Fruit fly (Drosophila melanogaster) whole organism, embryonic: ENCODE data around the gene PhKgamma.

Experiments used
- ATbp ChIP-seq: fragments of 200-800 bp; sonication (Bioruptor generic); optimal IDR thresholded peaks from 2 replicates; lab custom pipeline; 2017; ENCODE audit warnings: missing biosample characterization, mild to moderate bottlenecking, missing genetic modification characterization, missing genetic modification reagents
- CG10267 ChIP-seq: fragments of 200-800 bp; sonication (Bioruptor generic); optimal IDR thresholded peaks from 2 replicates; lab custom pipeline; 2018; ENCODE audit warnings: missing biosample characterization, mild to moderate bottlenecking, missing genetic modification characterization, moderate library complexity
- CG11398 ChIP-seq: fragments of 200-800 bp; sonication (Bioruptor generic); optimal IDR thresholded peaks from 2 replicates; lab custom pipeline; 2016; ENCODE audit warnings: missing biosample characterization, missing genetic modification characterization
- CG13775 ChIP-seq: fragments of 200-800 bp; sonication (Bioruptor generic); optimal IDR thresholded peaks from 3 replicates; lab custom pipeline; 2017; ENCODE audit warnings: missing biosample characterization, mild to moderate bottlenecking, missing genetic modification characterization
- CG15011 ChIP-seq: fragments of 200-800 bp; sonication (Bioruptor generic); optimal IDR thresholded peaks from 3 replicates; lab custom pipeline; 2018; ENCODE audit warnings: missing biosample characterization, mild to moderate bottlenecking, missing genetic modification characterization
- CG15514 ChIP-seq: fragments of 200-800 bp; sonication (Bioruptor generic); optimal IDR thresholded peaks from 3 replicates; lab custom pipeline; 2017; ENCODE audit warnings: missing biosample characterization, missing genetic modification characterization, mild to moderate bottlenecking, moderate library complexity, missing genetic modification reagents
- CG15696 ChIP-seq: fragments of 200-800 bp; sonication (Bioruptor generic); optimal IDR thresholded peaks from 2 replicates; lab custom pipeline; 2019; ENCODE audit warnings: missing biosample characterization, mild to moderate bottlenecking, missing genetic modification characterization, moderate library complexity
- CG16779 ChIP-seq: fragments of 200-800 bp; sonication (Bioruptor generic); IDR thresholded peaks from 2 replicates; pipeline ENCODE4 v1.3.6; 2022; ENCODE audit warnings: missing biosample characterization, missing genetic modification characterization
- CG31441 ChIP-seq: fragments of 200-800 bp; sonication (Bioruptor generic); IDR thresholded peaks from 2 replicates; pipeline ENCODE4 v1.3.6; 2022; ENCODE audit warnings: missing biosample characterization, missing genetic modification characterization
- CG32772 ChIP-seq: fragments of 200-800 bp; sonication (Bioruptor generic); IDR thresholded peaks from 2 replicates; pipeline ENCODE4 v1.3.6; 2022; ENCODE audit warnings: missing biosample characterization, missing genetic modification characterization
- CG33557 ChIP-seq: fragments of 200-800 bp; sonication (Bioruptor generic); optimal IDR thresholded peaks from 2 replicates; lab custom pipeline; 2019; ENCODE audit warnings: missing biosample characterization, mild to moderate bottlenecking, missing genetic modification characterization, moderate library complexity
- CG6854 ChIP-seq: fragments of 200-800 bp; sonication (Bioruptor generic); optimal IDR thresholded peaks from 3 replicates; lab custom pipeline; 2017; ENCODE audit warnings: missing biosample characterization, mild to moderate bottlenecking, missing genetic modification characterization
- CG7357 ChIP-seq: fragments of 200-800 bp; sonication (Bioruptor generic); IDR thresholded peaks from 3 replicates; pipeline ENCODE4 v1.3.6; 2022; ENCODE audit warnings: missing biosample characterization, missing genetic modification characterization
- CG7786 ChIP-seq: fragments of 200-800 bp; sonication (Bioruptor generic); optimal IDR thresholded peaks from 2 replicates; lab custom pipeline; 2016; ENCODE audit warnings: missing biosample characterization, missing genetic modification characterization
- CTCF ChIP-seq: fragments of 200-800 bp; sonication (Bioruptor generic); optimal IDR thresholded peaks from 2 replicates; lab custom pipeline; 2017; ENCODE audit warnings: missing biosample characterization, mild to moderate bottlenecking, missing genetic modification characterization, moderate library complexity
- Dbx ChIP-seq: fragments of 200-800 bp; sonication (Bioruptor generic); IDR thresholded peaks from 3 replicates; pipeline ENCODE4 v1.3.6; 2022; ENCODE audit warnings: missing biosample characterization, missing genetic modification characterization
- Doc2 ChIP-seq: fragments of 200-800 bp; sonication (Bioruptor generic); IDR thresholded peaks from 2 replicates; pipeline ENCODE4 v1.3.6; 2022; ENCODE audit warnings: missing biosample characterization, missing genetic modification characterization
- Dref ChIP-seq: fragments of 200-800 bp; sonication (Bioruptor generic); IDR thresholded peaks from 2 replicates; pipeline ENCODE4 v1.3.6; 2022; ENCODE audit warnings: missing biosample characterization, missing genetic modification characterization
- E2f2 ChIP-seq: fragments of 200-800 bp; sonication (Bioruptor generic); IDR thresholded peaks from 2 replicates; pipeline ENCODE4 v1.3.6; 2022; ENCODE audit warnings: missing biosample characterization, missing genetic modification characterization
- Gsc ChIP-seq: fragments of 200-800 bp; sonication (Bioruptor generic); IDR thresholded peaks from 2 replicates; pipeline ENCODE4 v1.3.6; 2022; ENCODE audit warnings: missing biosample characterization, missing genetic modification characterization
- NfI ChIP-seq: fragments of 200-800 bp; sonication (Bioruptor generic); optimal IDR thresholded peaks from 3 replicates; lab custom pipeline; 2018; ENCODE audit warnings: missing biosample characterization, mild to moderate bottlenecking, missing genetic modification characterization, moderate library complexity
- Sry-β ChIP-seq: fragments of 200-800 bp; sonication (Bioruptor generic); optimal IDR thresholded peaks from 2 replicates; lab custom pipeline; 2018; ENCODE audit warnings: missing biosample characterization, mild to moderate bottlenecking, missing genetic modification characterization, moderate library complexity
- Vsx1 ChIP-seq: fragments of 200-800 bp; sonication (Bioruptor generic); optimal IDR thresholded peaks from 2 replicates; lab custom pipeline; 2017; ENCODE audit warnings: missing biosample characterization, mild to moderate bottlenecking, missing genetic modification characterization, missing genetic modification reagents
- Xrp1 ChIP-seq: fragments of 200-800 bp; sonication (Bioruptor generic); IDR thresholded peaks from 2 replicates; pipeline ENCODE4 v1.3.6; 2022; ENCODE audit warnings: missing biosample characterization, missing genetic modification characterization
- abd-A ChIP-seq: fragments of 200-800 bp; sonication (Bioruptor generic); optimal IDR thresholded peaks from 3 replicates; lab custom pipeline; 2019; ENCODE audit warnings: missing biosample characterization, mild to moderate bottlenecking, missing genetic modification characterization, moderate library complexity
- ash1 ChIP-seq: fragments of 200-800 bp; sonication (Bioruptor generic); optimal IDR thresholded peaks from 2 replicates; lab custom pipeline; 2018; ENCODE audit warnings: missing biosample characterization, mild to moderate bottlenecking, missing genetic modification characterization
- bigmax ChIP-seq: fragments of 200-800 bp; sonication (Bioruptor generic); optimal IDR thresholded peaks from 2 replicates; lab custom pipeline; 2018; ENCODE audit warnings: missing biosample characterization, mild to moderate bottlenecking, missing genetic modification characterization
- bsh ChIP-seq, 2 experiments: fragments of 200-800 bp; sonication (Bioruptor generic); optimal IDR thresholded peaks; 2 replicates each; lab custom pipeline; 2017 to 2018; ENCODE audit warnings: mild to moderate bottlenecking in 2 of 2, missing biosample characterization in 2 of 2, missing genetic modification characterization in 2 of 2, moderate library complexity in 1 of 2
- cato ChIP-seq: fragments of 200-800 bp; sonication (Bioruptor generic); optimal IDR thresholded peaks from 2 replicates; lab custom pipeline; 2016; ENCODE audit warnings: missing biosample characterization, missing genetic modification characterization, borderline replicate concordance
- da ChIP-seq: fragments of 200-800 bp; sonication (Bioruptor generic); optimal IDR thresholded peaks from 2 replicates; lab custom pipeline; 2016; ENCODE audit warnings: missing biosample characterization, missing genetic modification characterization
- danr ChIP-seq: fragments of 200-800 bp; sonication (Bioruptor generic); IDR thresholded peaks from 2 replicates; pipeline ENCODE4 v1.3.6; 2022; ENCODE audit warnings: missing biosample characterization, missing genetic modification characterization
- disco-r ChIP-seq: fragments of 200-800 bp; sonication (Bioruptor generic); optimal IDR thresholded peaks from 2 replicates; lab custom pipeline; 2016; ENCODE audit warnings: missing biosample characterization, missing genetic modification characterization
- emc ChIP-seq: fragments of 200-800 bp; sonication (Bioruptor generic); optimal IDR thresholded peaks from 2 replicates; lab custom pipeline; 2016; ENCODE audit warnings: missing biosample characterization, missing genetic modification characterization
- ftz-f1 ChIP-seq: fragments of 200-800 bp; sonication (Bioruptor generic); optimal IDR thresholded peaks from 2 replicates; lab custom pipeline; 2016; ENCODE audit warnings: missing biosample characterization, missing genetic modification characterization
- grn ChIP-seq: fragments of 200-800 bp; sonication (Bioruptor generic); optimal IDR thresholded peaks from 3 replicates; lab custom pipeline; 2017; ENCODE audit warnings: missing biosample characterization, missing genetic modification characterization
- jigr1 ChIP-seq: fragments of 200-800 bp; sonication (Bioruptor generic); IDR thresholded peaks from 3 replicates; pipeline ENCODE4 v1.3.6; 2022; ENCODE audit warnings: missing biosample characterization, missing genetic modification characterization
- lab ChIP-seq: fragments of 200-800 bp; sonication (Bioruptor generic); optimal IDR thresholded peaks from 3 replicates; lab custom pipeline; 2017; ENCODE audit warnings: missing biosample characterization, missing genetic modification characterization, mild to moderate bottlenecking, moderate library complexity, missing genetic modification reagents
- lola ChIP-seq, 3 experiments: fragments of >200 bp in 2 of 3; fragments of 200-800 bp in 1 of 3; sonication (Bioruptor generic) in 1 of 3; optimal IDR thresholded peaks; 2 replicates each; lab custom pipeline; 2017 to 2019; ENCODE audit warnings: missing biosample characterization in 3 of 3, missing genetic modification characterization in 3 of 3, mild to moderate bottlenecking in 1 of 3, moderate library complexity in 1 of 3
- mirr ChIP-seq: fragments of 200-800 bp; sonication (Bioruptor generic); optimal IDR thresholded peaks from 3 replicates; lab custom pipeline; 2018; ENCODE audit warnings: missing biosample characterization, mild to moderate bottlenecking, missing genetic modification characterization
- p53 ChIP-seq: fragments of 200-800 bp; sonication (Bioruptor generic); optimal IDR thresholded peaks from 2 replicates; lab custom pipeline; 2016; ENCODE audit warnings: missing biosample characterization, missing genetic modification characterization
- peb ChIP-seq: fragments of 200-800 bp; sonication (Bioruptor generic); IDR thresholded peaks from 2 replicates; pipeline ENCODE4 v1.3.6; 2022; ENCODE audit warnings: missing biosample characterization, missing genetic modification characterization
- repo ChIP-seq: fragments of 200-800 bp; sonication (Bioruptor generic); optimal IDR thresholded peaks from 2 replicates; lab custom pipeline; 2016; ENCODE audit warnings: missing biosample characterization, missing genetic modification characterization
- ro ChIP-seq: fragments of 200-800 bp; sonication (Bioruptor generic); IDR thresholded peaks from 2 replicates; pipeline ENCODE4 v1.3.6; 2022; ENCODE audit warnings: missing biosample characterization, missing genetic modification characterization
- salm ChIP-seq: fragments of 200-800 bp; sonication (Bioruptor generic); optimal IDR thresholded peaks from 2 replicates; lab custom pipeline; 2018; ENCODE audit warnings: missing biosample characterization, mild to moderate bottlenecking, missing genetic modification characterization
- sd ChIP-seq: fragments of 200-800 bp; sonication (Bioruptor generic); optimal IDR thresholded peaks from 3 replicates; lab custom pipeline; 2018; ENCODE audit warnings: missing biosample characterization, mild to moderate bottlenecking, missing genetic modification characterization, moderate library complexity
- sim ChIP-seq: fragments of 200-800 bp; sonication (Bioruptor generic); IDR thresholded peaks from 2 replicates; pipeline ENCODE4 v1.3.6; 2022; ENCODE audit warnings: missing biosample characterization, missing genetic modification characterization
- sr ChIP-seq: fragments of 200-800 bp; sonication (Bioruptor generic); IDR thresholded peaks from 3 replicates; pipeline ENCODE4 v1.3.6; 2022; ENCODE audit warnings: missing biosample characterization, missing genetic modification characterization
- tgo ChIP-seq: fragments of 200-800 bp; sonication (Bioruptor generic); IDR thresholded peaks from 3 replicates; pipeline ENCODE4 v1.3.6; 2022; ENCODE audit warnings: missing biosample characterization, missing genetic modification characterization
- tin ChIP-seq: fragments of 200-800 bp; sonication (Bioruptor generic); optimal IDR thresholded peaks from 3 replicates; lab custom pipeline; 2016; ENCODE audit warnings: missing biosample characterization, missing genetic modification characterization
- tio ChIP-seq: fragments of 200-800 bp; sonication (Bioruptor generic); optimal IDR thresholded peaks from 2 replicates; lab custom pipeline; 2017; ENCODE audit warnings: missing biosample characterization, missing genetic modification characterization, inconsistent platforms
- wek ChIP-seq: fragments of 200-800 bp; sonication (Bioruptor generic); optimal IDR thresholded peaks from 3 replicates; lab custom pipeline; 2018; ENCODE audit warnings: missing biosample characterization, mild to moderate bottlenecking, missing genetic modification characterization, moderate library complexity
- zen2 ChIP-seq: fragments of 200-800 bp; sonication (Bioruptor generic); IDR thresholded peaks from 3 replicates; pipeline ENCODE4 v1.3.6; 2022; ENCODE audit warnings: missing biosample characterization, missing genetic modification characterization; ENCODE audit not compliant: partially characterized antibody

The PhKgamma gene

dm6 chrX:11715263-11715659 lies 20.3 kb downstream of the PhKgamma start, which contains the start of gene Amun (continued):
- TF ChIP-seq CG32772 (no peak), cato (GFP tag; lab: Kevin White, UChicago) (no peak), ash1 (GFP tag; lab: Kevin White, UChicago) (peak; percentile 19), NfI (GFP tag; lab: Kevin White, UChicago) (peak; percentile 32), ro (GFP tag; lab: Robert Waterston, UW) (no peak), lab (peak; percentile 3), CTCF (no peak), Doc2 (no peak), Sry-β (GFP tag; lab: Kevin White, UChicago) (no peak), wek (GFP tag; lab: Kevin White, UChicago) (no peak), CG15696 (tag; lab: Kevin White, UChicago) (no peak), da (GFP tag; lab: Kevin White, UChicago) (no peak), sim (no peak), ftz-f1 (no peak), ATbp (GFP tag; lab: Kevin White, UChicago) (no peak), bigmax (GFP tag; lab: Kevin White, UChicago) (no peak), sr (GFP tag; lab: Robert Waterston, UW) (no peak), CG7357 (GFP tag; lab: Robert Waterston, UW) (no peak), CG16779 (GFP tag; lab: Robert Waterston, UW) (0 out of 2 replicates have a peak, but pooled peaks have one; percentile 42), CG13775 (no peak), CG11398 (GFP tag; lab: Kevin White, UChicago) (no peak), peb (no peak), CG15514 (GFP tag; lab: Kevin White, UChicago) (peak; percentile 39), tgo (GFP tag; lab: Robert Waterston, UW) (no peak), lola (GFP tag; optimal IDR thresholded peaks at IDR 0.05; lab: Kevin White, UChicago) (peak in 1 of 3 experiments; percentile 13), danr (GFP tag; lab: Robert Waterston, UW) (0 out of 2 replicates have a peak, but pooled peaks have one; percentile 22), repo (GFP tag; lab: Kevin White, UChicago) (no peak), p53 (GFP tag; lab: Kevin White, UChicago) (peak; percentile 56), emc (no peak), sd (tag; lab: Kevin White, UChicago) (no peak), CG10267 (tag; lab: Kevin White, UChicago) (no peak), bsh (GFP tag; optimal IDR thresholded peaks at IDR 0.05; lab: Kevin White, UChicago) (peak in 1 of 2 experiments; percentile 2), CG15011 (GFP tag; lab: Kevin White, UChicago) (peak; percentile 29), jigr1 (GFP tag; lab: Robert Waterston, UW) (no peak), tin (GFP tag; lab: Kevin White, UChicago) (no peak), disco-r (GFP tag; lab: Kevin White, UChicago) (no peak), zen2 (no peak), abd-A (tag; lab: Kevin White, UChicago) (no peak), CG7786 (peak; percentile 13), Vsx1 (GFP tag; lab: Kevin White, UChicago) (no peak), CG33557 (no peak), Dref (GFP tag; lab: Robert Waterston, UW) (no peak), tio (no peak), grn (no peak), CG31441 (no peak), E2f2 (GFP tag; lab: Robert Waterston, UW) (no peak), Dbx (GFP tag; lab: Robert Waterston, UW) (peak; percentile 7; the same call in 1 of the 3 replicates), CG6854 (GFP tag; lab: Kevin White, UChicago) (no peak), salm (tag; lab: Kevin White, UChicago) (no peak), Gsc (no peak), mirr (GFP tag; lab: Kevin White, UChicago) (no peak), Xrp1 (GFP tag; lab: Robert Waterston, UW) (0 out of 2 replicates have a peak, but pooled peaks have one; percentile 29)
